Fruit fly (Drosophila melanogaster): ENCODE measurements around the gene Cpr64Ab.

- no peak for TF ChIP-seq CG12768 (GFP tag; optimal IDR thresholded peaks at IDR 0.05)
- TF ChIP-seq bab1 (GFP tag; optimal IDR thresholded peaks at IDR 0.05): no peak
- no peak for TF ChIP-seq Clk (GFP tag; optimal IDR thresholded peaks at IDR 0.05)
- TF ChIP-seq ovo (GFP tag; optimal IDR thresholded peaks at IDR 0.05): no peak
- TF ChIP-seq Crg-1 (GFP tag; optimal IDR thresholded peaks at IDR 0.05): no peak
- TF ChIP-seq cic (GFP tag; optimal IDR thresholded peaks at IDR 0.05): peak; percentile 4
- no peak for TF ChIP-seq CG7045 (GFP tag; optimal IDR thresholded peaks at IDR 0.05)
- no peak for TF ChIP-seq kay (GFP tag; ENCODE audit: borderline replicate concordance)
Observed at dm6 chr3L:4253611-4254300, 42.4 kb upstream of the Cpr64Ab start.

All from whole organism, adult.